Worm (Caenorhabditis elegans): ENCODE measurements around the gene C34H4.2.
A peak's percentile ranks its signal among the peaks of the same experiment; 100 is the strongest.

Gene C34H4.2

ce11 chrIV:1550131-1550530, 3.4 kb upstream of the C34H4.2 start, which contains the start of gene C34H4.5:
Gene C34H4.5 (minus strand): TSS chrIV:1550231.
- TF ChIP-seq W03F9.2 (tag; optimal IDR thresholded peaks at IDR 0.05) (no peak), him-1 (tag; optimal IDR thresholded peaks at IDR 0.05) (no peak), dao-5 (tag; optimal IDR thresholded peaks at IDR 0.05) (no peak)

ce11 chrIV:1550578-1550977, 3.0 kb upstream of the C34H4.2 start, which contains the start of gene tag-244:
Gene tag-244 (plus strand): TSS chrIV:1550878.
- no peak for TF ChIP-seq him-1 (tag; optimal IDR thresholded peaks at IDR 0.05)
- TF ChIP-seq W03F9.2 (tag; optimal IDR thresholded peaks at IDR 0.05), result no peak
- TF ChIP-seq dao-5 (tag; optimal IDR thresholded peaks at IDR 0.05), result no peak

- TF ChIP-seq dao-5 (tag; optimal IDR thresholded peaks at IDR 0.05) (no peak), him-1 (tag; optimal IDR thresholded peaks at IDR 0.05) (no peak), W03F9.2 (tag; optimal IDR thresholded peaks at IDR 0.05) (no peak)
Measured at ce11 chrIV:1555021-1555720, 1.6 kb downstream of the C34H4.2 start, which contains the start of gene C34H4.1. Gene C34H4.1 (plus strand): TSS chrIV:1555579.

- TF ChIP-seq W03F9.2 (tag; optimal IDR thresholded peaks at IDR 0.05) (no peak), dao-5 (tag; optimal IDR thresholded peaks at IDR 0.05) (no peak), him-1 (tag; optimal IDR thresholded peaks at IDR 0.05) (no peak)
Measured at ce11 chrIV:1559931-1560330, 6.4 kb downstream of the C34H4.2 start, which contains the start of gene Y41D4B.17. Gene Y41D4B.17 (plus strand): TSS chrIV:1560104.

ce11 chrIV:1561884-1562283, 8.3 kb downstream of the C34H4.2 start, which contains the start of gene hpo-6:
Gene hpo-6 (plus strand): TSS chrIV:1562184.
- TF ChIP-seq him-1 (tag; optimal IDR thresholded peaks at IDR 0.05) (no peak), W03F9.2 (tag; optimal IDR thresholded peaks at IDR 0.05) (no peak), dao-5 (tag; optimal IDR thresholded peaks at IDR 0.05) (no peak)

- TF ChIP-seq dao-5 (tag; optimal IDR thresholded peaks at IDR 0.05), result no peak
- TF ChIP-seq him-1 (tag; optimal IDR thresholded peaks at IDR 0.05), result no peak
- no peak for TF ChIP-seq W03F9.2 (tag; optimal IDR thresholded peaks at IDR 0.05)
Measured at ce11 chrIV:1563476-1564131, 10.1 kb downstream of the C34H4.2 start, which contains the start of gene Y41D4B.15. Gene Y41D4B.15 (plus strand): TSS chrIV:1564081.

ce11 chrIV:1565725-1566124, 12.2 kb downstream of the C34H4.2 start:
- TF ChIP-seq him-1 (tag; optimal IDR thresholded peaks at IDR 0.05) (no peak), W03F9.2 (tag; optimal IDR thresholded peaks at IDR 0.05) (no peak), dao-5 (tag; optimal IDR thresholded peaks at IDR 0.05) (no peak)

ce11 chrIV:1567577-1567976, 14.0 kb downstream of the C34H4.2 start:
- TF ChIP-seq W03F9.2 (tag; optimal IDR thresholded peaks at IDR 0.05) (no peak), him-1 (tag; optimal IDR thresholded peaks at IDR 0.05) (no peak), dao-5 (tag; optimal IDR thresholded peaks at IDR 0.05) (no peak)

- TF ChIP-seq dao-5 (tag; optimal IDR thresholded peaks at IDR 0.05) (no peak), W03F9.2 (tag; optimal IDR thresholded peaks at IDR 0.05) (no peak), him-1 (tag; optimal IDR thresholded peaks at IDR 0.05) (no peak)
Measured at ce11 chrIV:1576731-1577130, 23.2 kb downstream of the C34H4.2 start, which contains the start of gene Y41D4B.14. Gene Y41D4B.14 (plus strand): TSS chrIV:1577031.

- TF ChIP-seq dao-5 (tag; optimal IDR thresholded peaks at IDR 0.05) (no peak), him-1 (tag; optimal IDR thresholded peaks at IDR 0.05) (no peak), W03F9.2 (tag; optimal IDR thresholded peaks at IDR 0.05) (peak; percentile 88)
Measured at ce11 chrIV:1595802-1596201, 42.2 kb downstream of the C34H4.2 start, which contains the start of gene npp-8. Gene npp-8 (minus strand): TSS chrIV:1595824.

- no peak for TF ChIP-seq him-1 (tag; optimal IDR thresholded peaks at IDR 0.05)
- TF ChIP-seq W03F9.2 (tag; optimal IDR thresholded peaks at IDR 0.05), result no peak
- TF ChIP-seq dao-5 (tag; optimal IDR thresholded peaks at IDR 0.05), result no peak
Measured at ce11 chrIV:1597018-1597417, 43.5 kb downstream of the C34H4.2 start, which contains the start of gene ced-2. Gene ced-2 (plus strand): TSS chrIV:1597318.

- TF ChIP-seq dao-5 (tag; optimal IDR thresholded peaks at IDR 0.05), result no peak
- TF ChIP-seq him-1 (tag; optimal IDR thresholded peaks at IDR 0.05), result no peak
- TF ChIP-seq W03F9.2 (tag; optimal IDR thresholded peaks at IDR 0.05), result no peak
Measured at ce11 chrIV:1600784-1601183, 47.2 kb downstream of the C34H4.2 start.

- no peak for TF ChIP-seq him-1 (tag; optimal IDR thresholded peaks at IDR 0.05)
- no peak for TF ChIP-seq dao-5 (tag; optimal IDR thresholded peaks at IDR 0.05)
- TF ChIP-seq W03F9.2 (tag; optimal IDR thresholded peaks at IDR 0.05), result no peak
Measured at ce11 chrIV:1601357-1601756, 47.8 kb downstream of the C34H4.2 start, which contains the start of gene set-23. Gene set-23 (plus strand): TSS chrIV:1601657.

ce11 chrIV:1602936-1603457, 49.4 kb downstream of the C34H4.2 start:
- TF ChIP-seq W03F9.2 (tag; optimal IDR thresholded peaks at IDR 0.05) (no peak), him-1 (tag; optimal IDR thresholded peaks at IDR 0.05) (no peak)
